Worm (Caenorhabditis elegans) whole organism, L1 larva: ENCODE measurements around the gene C41G11.1.

Experiments used
- C04F5.9 ChIP-seq: sonication (generic microtip); optimal IDR thresholded peaks from 2 replicates; lab custom pipeline; 2016; ENCODE audit warnings: missing genetic modification characterization, missing compliant biosample characterization
- C16A3.4 ChIP-seq: fragments of 150-350 bp; optimal IDR thresholded peaks from 2 replicates; lab custom pipeline; 2014; ENCODE audit warnings: missing biosample characterization, missing genetic modification characterization
- C34B4.2 ChIP-seq: sonication (generic microtip); optimal IDR thresholded peaks from 2 replicates; lab custom pipeline; 2017; ENCODE audit warnings: mild to moderate bottlenecking, missing genetic modification characterization, missing compliant biosample characterization
- F16B12.6 ChIP-seq: fragments of 150-350 bp; optimal IDR thresholded peaks from 2 replicates; lab custom pipeline; 2014; ENCODE audit warnings: missing biosample characterization, missing genetic modification characterization
- Y116A8C.19 ChIP-seq: sonication (generic microtip); optimal IDR thresholded peaks from 2 replicates; lab custom pipeline; 2016; ENCODE audit warnings: missing compliant biosample characterization, missing genetic modification characterization, borderline replicate concordance
- alr-1 ChIP-seq: fragments of 200-800 bp; sonication (Bioruptor generic); optimal IDR thresholded peaks from 2 replicates; lab custom pipeline; 2018; ENCODE audit warnings: borderline replicate concordance, mild to moderate bottlenecking, missing genetic modification characterization, missing compliant biosample characterization
- ama-1 ChIP-seq: fragments of 150-350 bp; optimal IDR thresholded peaks from 2 replicates; lab custom pipeline; 2014
- blmp-1 ChIP-seq: fragments of 150-350 bp; optimal IDR thresholded peaks from 2 replicates; lab custom pipeline; 2014; ENCODE audit warnings: missing biosample characterization, missing genetic modification characterization
- ceh-63 ChIP-seq: fragments of 200-800 bp; sonication (Bioruptor generic); optimal IDR thresholded peaks from 2 replicates; lab custom pipeline; 2018; ENCODE audit warnings: mild to moderate bottlenecking, missing genetic modification characterization, missing compliant biosample characterization
- ceh-82 ChIP-seq, 3 experiments: fragments of 150-350 bp in 1 of 3; sonication (generic microtip) in 2 of 3; optimal IDR thresholded peaks; 2 replicates each; lab custom pipeline; 2014 to 2017; ENCODE audit warnings: missing biosample characterization in 3 of 3, missing genetic modification characterization in 3 of 3
- ceh-88 ChIP-seq: fragments of 200-800 bp; sonication (Bioruptor generic); IDR thresholded peaks from 2 replicates; pipeline ENCODE4 v1.3.6; 2022; ENCODE audit warnings: missing genetic modification characterization, missing compliant biosample characterization
- dpl-1 ChIP-seq, 3 experiments: fragments of 150-350 bp in 2 of 3; sonication (generic microtip) in 1 of 3; optimal IDR thresholded peaks; 2 replicates each; lab custom pipeline; 2014 to 2017; ENCODE audit warnings: missing biosample characterization in 3 of 3, missing genetic modification characterization in 3 of 3, missing genetic modification reagents in 3 of 3
- dsc-1 ChIP-seq: sonication (generic microtip); optimal IDR thresholded peaks from 2 replicates; lab custom pipeline; 2016; ENCODE audit warnings: mild to moderate bottlenecking, missing genetic modification characterization, missing compliant biosample characterization
- efl-1 ChIP-seq, 4 experiments: fragments of 150-350 bp; optimal IDR thresholded peaks in 3 of 4; peaks in 1 of 4; 1 replicate in 1 of 4; 2 replicates in 3 of 4; lab custom pipeline; 2014; ENCODE audit warnings: missing biosample characterization in 2 of 4, missing genetic modification characterization in 2 of 4, missing genetic modification reagents in 2 of 4
- elt-3 ChIP-seq, 6 experiments: fragments of 150-350 bp in 1 of 6; sonication (generic microtip); optimal IDR thresholded peaks; 2 replicates each; lab custom pipeline; 2017 to 2018; ENCODE audit warnings: missing biosample characterization in 6 of 6, missing genetic modification characterization in 6 of 6, inconsistent platforms in 1 of 6
- fkh-8 ChIP-seq: sonication (generic microtip); optimal IDR thresholded peaks from 2 replicates; lab custom pipeline; 2016; ENCODE audit warnings: mild to moderate bottlenecking, missing genetic modification characterization, missing compliant biosample characterization
- grh-1 ChIP-seq: fragments of 200-800 bp; sonication (Bioruptor generic); IDR thresholded peaks from 2 replicates; pipeline ENCODE4 v1.3.6; 2022; ENCODE audit warnings: missing genetic modification reagents, missing genetic modification characterization, missing compliant biosample characterization
- hlh-17 ChIP-seq: fragments of 200-800 bp; sonication (Bioruptor generic); optimal IDR thresholded peaks from 2 replicates; lab custom pipeline; 2018; ENCODE audit warnings: missing genetic modification characterization, mild to moderate bottlenecking, missing compliant biosample characterization, moderate library complexity, borderline replicate concordance
- hpl-2 ChIP-seq: fragments of 150-350 bp; optimal IDR thresholded peaks from 2 replicates; lab custom pipeline; 2014; ENCODE audit warnings: missing biosample characterization, missing genetic modification reagents, missing genetic modification characterization
- lin-13 ChIP-seq: fragments of 150-350 bp; optimal IDR thresholded peaks from 2 replicates; lab custom pipeline; 2014; ENCODE audit warnings: missing biosample characterization, missing genetic modification reagents, missing genetic modification characterization
- lin-14 ChIP-seq: fragments of 200-800 bp; sonication (Bioruptor generic); optimal IDR thresholded peaks from 2 replicates; lab custom pipeline; 2018; ENCODE audit warnings: mild to moderate bottlenecking, missing genetic modification characterization, moderate library complexity, missing compliant biosample characterization
- lin-35 ChIP-seq, 2 experiments: fragments of 150-350 bp; optimal IDR thresholded peaks; 2 replicates each; lab custom pipeline; 2014; ENCODE audit warnings: missing biosample characterization in 2 of 2, missing genetic modification characterization in 2 of 2, missing genetic modification reagents in 2 of 2
- lin-39 ChIP-seq: fragments of 150-350 bp; optimal IDR thresholded peaks from 2 replicates; lab custom pipeline; 2014; ENCODE audit warnings: missing biosample characterization, missing genetic modification reagents, missing genetic modification characterization
- lsy-2 ChIP-seq, 2 experiments: fragments of 150-350 bp; optimal IDR thresholded peaks; 2 replicates each; lab custom pipeline; 2014; ENCODE audit warnings: missing biosample characterization in 2 of 2, missing genetic modification characterization in 2 of 2
- mab-9 ChIP-seq: fragments of 200-800 bp; sonication (Bioruptor generic); IDR thresholded peaks from 2 replicates; pipeline ENCODE4 v1.3.6; 2022; ENCODE audit warnings: missing genetic modification reagents, missing genetic modification characterization, missing compliant biosample characterization
- mdl-1 ChIP-seq, 2 experiments: fragments of 150-350 bp; optimal IDR thresholded peaks; 2 replicates each; lab custom pipeline; 2014 to 2017; ENCODE audit warnings: missing biosample characterization in 2 of 2, missing genetic modification characterization in 2 of 2, inconsistent platforms in 1 of 2
- mef-2 ChIP-seq: fragments of 150-350 bp; optimal IDR thresholded peaks from 2 replicates; lab custom pipeline; 2014; ENCODE audit warnings: missing biosample characterization, missing genetic modification characterization
- nhr-28 ChIP-seq: fragments of 150-350 bp; optimal IDR thresholded peaks from 2 replicates; lab custom pipeline; 2014; ENCODE audit warnings: missing biosample characterization, missing genetic modification characterization
- nhr-71 ChIP-seq: sonication (generic microtip); optimal IDR thresholded peaks from 2 replicates; lab custom pipeline; 2016; ENCODE audit warnings: mild to moderate bottlenecking, missing genetic modification characterization, moderate library complexity, missing compliant biosample characterization
- nhr-76 ChIP-seq: sonication (generic microtip); optimal IDR thresholded peaks from 2 replicates; lab custom pipeline; 2017; ENCODE audit warnings: missing biosample characterization, missing genetic modification characterization
- nhr-90 ChIP-seq: sonication (generic microtip); optimal IDR thresholded peaks from 2 replicates; lab custom pipeline; 2016; ENCODE audit warnings: mild to moderate bottlenecking, missing genetic modification characterization, missing compliant biosample characterization; ENCODE audit not compliant: poor library complexity
- pag-3 ChIP-seq: sonication (generic microtip); optimal IDR thresholded peaks from 2 replicates; lab custom pipeline; 2017; ENCODE audit warnings: missing genetic modification characterization, mild to moderate bottlenecking, missing compliant biosample characterization, antibody characterized with exemption, borderline replicate concordance; ENCODE audit not compliant: insufficient read depth
- pax-3 ChIP-seq: fragments of 200-800 bp; sonication (Bioruptor generic); optimal IDR thresholded peaks from 2 replicates; lab custom pipeline; 2018; ENCODE audit warnings: mild to moderate bottlenecking, missing genetic modification characterization, moderate library complexity, missing compliant biosample characterization
- rnt-1 ChIP-seq: sonication (generic microtip); optimal IDR thresholded peaks from 2 replicates; lab custom pipeline; 2016; ENCODE audit warnings: mild to moderate bottlenecking, missing genetic modification characterization, moderate library complexity, missing compliant biosample characterization
- skn-1 ChIP-seq: fragments of 150-350 bp; optimal IDR thresholded peaks from 2 replicates; lab custom pipeline; 2014; ENCODE audit warnings: missing biosample characterization, missing genetic modification characterization
- snpc-4 ChIP-seq: fragments of 150-350 bp; optimal IDR thresholded peaks from 2 replicates; lab custom pipeline; 2014; ENCODE audit warnings: missing biosample characterization, missing genetic modification characterization
- sox-4 ChIP-seq: sonication (generic microtip); optimal IDR thresholded peaks from 2 replicates; lab custom pipeline; 2016; ENCODE audit warnings: missing genetic modification characterization, missing compliant biosample characterization
- sptf-1 ChIP-seq: fragments of 150-350 bp; optimal IDR thresholded peaks from 2 replicates; lab custom pipeline; 2014; ENCODE audit warnings: missing biosample characterization, missing genetic modification characterization
- sup-37 ChIP-seq: fragments of 200-800 bp; sonication (Bioruptor generic); optimal IDR thresholded peaks from 2 replicates; lab custom pipeline; 2018; ENCODE audit warnings: mild to moderate bottlenecking, missing genetic modification characterization, missing compliant biosample characterization
- unc-30 ChIP-seq: sonication (generic microtip); optimal IDR thresholded peaks from 2 replicates; lab custom pipeline; 2017; ENCODE audit warnings: missing biosample characterization, missing genetic modification characterization
- unc-62 ChIP-seq: fragments of 150-350 bp; optimal IDR thresholded peaks from 2 replicates; lab custom pipeline; 2014; ENCODE audit warnings: missing biosample characterization, missing genetic modification reagents, missing genetic modification characterization
- unc-86 ChIP-seq: sonication (generic microtip); optimal IDR thresholded peaks from 2 replicates; lab custom pipeline; 2016; ENCODE audit warnings: missing genetic modification characterization, missing compliant biosample characterization
- unc-98 ChIP-seq: fragments of 200-800 bp; sonication (Bioruptor generic); IDR thresholded peaks from 2 replicates; pipeline ENCODE4 v1.3.6; 2022; ENCODE audit warnings: missing genetic modification characterization, missing compliant biosample characterization
- zag-1 ChIP-seq: fragments of 150-350 bp; optimal IDR thresholded peaks from 2 replicates; lab custom pipeline; 2014; ENCODE audit warnings: missing biosample characterization, missing genetic modification characterization
- zip-4 ChIP-seq: fragments of 200-800 bp; sonication (Bioruptor generic); optimal IDR thresholded peaks from 2 replicates; lab custom pipeline; 2018; ENCODE audit warnings: mild to moderate bottlenecking, missing genetic modification characterization, moderate library complexity, missing compliant biosample characterization
- ztf-4 ChIP-seq: fragments of 150-350 bp; optimal IDR thresholded peaks from 2 replicates; lab custom pipeline; 2014; ENCODE audit warnings: missing biosample characterization, missing genetic modification characterization

C41G11.1 gene

ce11 chrX:5692099-5692498 is 27.9 kb downstream of the C41G11.1 start, which contains the start of gene W01C8.1:
Gene W01C8.1, plus strand, starts transcription at chrX:5692399.
- TF ChIP-seq ztf-4 (tag; lab: Kevin White, UChicago) (no peak), efl-1 (optimal IDR thresholded peaks at IDR 0.05; lab: Kevin White, UChicago) (no peak), efl-1 (GFP tag; optimal IDR thresholded peaks at IDR 0.05 in 1 of 2; lab: Kevin White, UChicago) (peak in 1 of 2 experiments; percentile 40)

- TF ChIP-seq ceh-82 (tag; optimal IDR thresholded peaks at IDR 0.05; lab: Kevin White, UChicago) = no peak
- TF ChIP-seq unc-86 (tag; lab: Kevin White, UChicago) = no peak
- TF ChIP-seq zip-4 (GFP tag; lab: Kevin White, UChicago) = no peak
- TF ChIP-seq F16B12.6 (tag; lab: Kevin White, UChicago) = no peak
- TF ChIP-seq efl-1 (optimal IDR thresholded peaks at IDR 0.05; lab: Kevin White, UChicago) = no peak
- no peak for TF ChIP-seq efl-1 (GFP tag; optimal IDR thresholded peaks at IDR 0.05 in 1 of 2; lab: Kevin White, UChicago)
- TF ChIP-seq Y116A8C.19 = no peak
- TF ChIP-seq pag-3 (tag; lab: Kevin White, UChicago) = no peak
- no peak for TF ChIP-seq dpl-1 (GFP tag; optimal IDR thresholded peaks at IDR 0.05; lab: Kevin White, UChicago)
- TF ChIP-seq pax-3 = no peak
- no peak for TF ChIP-seq nhr-28
- no peak for TF ChIP-seq sup-37 (GFP tag; lab: Kevin White, UChicago)
- TF ChIP-seq alr-1 = no peak
- no peak for TF ChIP-seq hpl-2 (GFP tag; lab: Kevin White, UChicago)
- no peak for TF ChIP-seq ztf-4 (tag; lab: Kevin White, UChicago)
- no peak for TF ChIP-seq lin-13 (GFP tag; lab: Kevin White, UChicago)
- no peak for TF ChIP-seq snpc-4 (tag; lab: Kevin White, UChicago)
- no peak for TF ChIP-seq rnt-1 (tag; lab: Kevin White, UChicago)
- TF ChIP-seq elt-3 (tag; optimal IDR thresholded peaks at IDR 0.05; lab: Kevin White, UChicago) = no peak
- TF ChIP-seq unc-98 = no peak
- no peak for TF ChIP-seq mab-9 (GFP tag; lab: Robert Waterston, UW)
Measured at ce11 chrX:5689077-5689476, 30.9 kb downstream of the C41G11.1 start.

ce11 chrX:5686065-5686464 is 34.0 kb downstream of the C41G11.1 start, which contains the start of gene set-20:
Gene set-20, minus strand, starts transcription at chrX:5686158.
- TF ChIP-seq hlh-17 (GFP tag; lab: Kevin White, UChicago) (no peak), fkh-8 (tag; lab: Kevin White, UChicago) (peak; percentile 69), rnt-1 (tag; lab: Kevin White, UChicago) (peak; percentile 55), lin-14 (GFP tag; lab: Kevin White, UChicago) (peak; percentile 95), unc-62 (no peak), nhr-90 (tag; lab: Kevin White, UChicago) (no peak), zag-1 (tag; lab: Kevin White, UChicago) (no peak), lin-35 (GFP tag; optimal IDR thresholded peaks at IDR 0.05; lab: Kevin White, UChicago) (peak; percentile 41 to 42), nhr-76 (tag; lab: Kevin White, UChicago) (no peak), lin-13 (GFP tag; lab: Kevin White, UChicago) (no peak), C16A3.4 (peak; percentile 26), C04F5.9 (tag; lab: Kevin White, UChicago) (no peak), hpl-2 (GFP tag; lab: Kevin White, UChicago) (no peak), skn-1 (tag; lab: Kevin White, UChicago) (no peak), dsc-1 (tag; lab: Kevin White, UChicago) (peak; percentile 29), zip-4 (GFP tag; lab: Kevin White, UChicago) (no peak), unc-98 (no peak), unc-86 (tag; lab: Kevin White, UChicago) (peak; percentile 13), ama-1 (lab: Kevin White, UChicago) (no peak), blmp-1 (tag; lab: Kevin White, UChicago) (peak; percentile 69), F16B12.6 (tag; lab: Kevin White, UChicago) (no peak), ceh-88 (GFP tag; lab: Robert Waterston, UW) (no peak), ceh-63 (GFP tag; lab: Kevin White, UChicago) (no peak), mef-2 (tag; lab: Kevin White, UChicago) (no peak), mdl-1 (tag; optimal IDR thresholded peaks at IDR 0.05; lab: Kevin White, UChicago) (peak in 1 of 2 experiments; percentile 58), ceh-82 (tag; optimal IDR thresholded peaks at IDR 0.05; lab: Kevin White, UChicago) (peak in 2 of 3 experiments; percentile 27 to 45), C34B4.2 (tag; lab: Kevin White, UChicago) (no peak), lsy-2 (tag; optimal IDR thresholded peaks at IDR 0.05; lab: Kevin White, UChicago) (peak in 1 of 2 experiments; percentile 47), sptf-1 (tag; lab: Kevin White, UChicago) (no peak), pag-3 (tag; lab: Kevin White, UChicago) (no peak), grh-1 (peak; percentile 20; the same call in 1 of the 2 replicates), sox-4 (tag; lab: Kevin White, UChicago) (no peak), nhr-71 (tag; lab: Kevin White, UChicago) (peak; percentile 72), lin-39 (tag; lab: Kevin White, UChicago) (no peak), efl-1 (optimal IDR thresholded peaks at IDR 0.05; lab: Kevin White, UChicago) (peak in 1 of 2 experiments; percentile 17), efl-1 (GFP tag; optimal IDR thresholded peaks at IDR 0.05 in 1 of 2; lab: Kevin White, UChicago) (no peak), unc-30 (no peak)
